Worm (Caenorhabditis elegans): ENCODE results near the gene aagr-3.
A peak's percentile ranks its signal among the peaks of the same experiment; 100 is the strongest.

DNA sequence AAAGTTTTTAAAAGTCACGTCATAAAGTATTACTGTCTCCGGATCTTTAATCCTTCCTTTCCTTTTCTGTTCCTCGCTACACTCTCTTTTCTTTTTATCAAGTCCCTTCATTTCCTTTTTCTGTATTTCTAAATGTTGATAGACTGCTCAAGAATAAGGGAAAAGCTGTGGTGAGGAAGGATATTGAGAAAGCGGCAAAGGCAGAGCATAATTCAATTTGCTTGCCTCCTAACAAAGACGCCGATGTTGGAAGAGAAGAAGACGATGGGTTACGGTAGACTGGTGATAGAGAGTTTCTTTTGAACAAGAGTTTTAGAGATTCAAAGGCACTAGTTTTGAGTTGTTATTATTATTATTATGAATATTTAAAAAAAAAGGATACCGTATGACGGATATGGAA is 36.3 kb upstream of the aagr-3 start:
- TF ChIP-seq nhr-21 (tag; optimal IDR thresholded peaks at IDR 0.05): no peak
- TF ChIP-seq elt-3 (tag; optimal IDR thresholded peaks at IDR 0.05): no peak
- no peak for TF ChIP-seq dmd-4 (tag; optimal IDR thresholded peaks at IDR 0.05)
- no peak for TF ChIP-seq mdl-1 (tag; optimal IDR thresholded peaks at IDR 0.05)
- TF ChIP-seq ztf-11 (tag; optimal IDR thresholded peaks at IDR 0.05): no peak
- TF ChIP-seq nhr-11 (tag; optimal IDR thresholded peaks at IDR 0.05): no peak
- no peak for TF ChIP-seq nhr-77 (tag; optimal IDR thresholded peaks at IDR 0.05)
- no peak for TF ChIP-seq ama-1 (optimal IDR thresholded peaks at IDR 0.05)
- no peak for TF ChIP-seq lin-39 (tag; optimal IDR thresholded peaks at IDR 0.05)
- TF ChIP-seq skn-1 (tag; optimal IDR thresholded peaks at IDR 0.05): no peak
- no peak for TF ChIP-seq ztf-4 (tag; optimal IDR thresholded peaks at IDR 0.05)
- TF ChIP-seq zag-1 (tag; optimal IDR thresholded peaks at IDR 0.05): peak; percentile 0
- TF ChIP-seq nhr-129 (tag; optimal IDR thresholded peaks at IDR 0.05): no peak
